Worm (Caenorhabditis elegans) whole organism, L3 larva: ENCODE results near the gene C06G3.3.

Source experiments
- ZK546.5 ChIP-seq: sonication (generic microtip); optimal IDR thresholded peaks from 2 replicates; lab custom pipeline; 2017; ENCODE audit warnings: missing biosample characterization, missing genetic modification characterization
- ama-1 ChIP-seq: fragments of 150-350 bp; optimal IDR thresholded peaks from 2 replicates; lab custom pipeline; 2018
- ceh-82 ChIP-seq: fragments of 150-350 bp; optimal IDR thresholded peaks from 2 replicates; lab custom pipeline; 2014; ENCODE audit warnings: missing biosample characterization, missing genetic modification characterization
- daf-12 ChIP-seq: fragments of 150-350 bp; optimal IDR thresholded peaks from 2 replicates; lab custom pipeline; 2014; ENCODE audit warnings: missing biosample characterization, missing genetic modification reagents, missing genetic modification characterization
- egl-5 ChIP-seq: fragments of 150-350 bp; optimal IDR thresholded peaks from 2 replicates; lab custom pipeline; 2017; ENCODE audit warnings: missing biosample characterization, missing genetic modification reagents, missing genetic modification characterization, inconsistent platforms
- elt-2 ChIP-seq: sonication (generic microtip); optimal IDR thresholded peaks from 2 replicates; lab custom pipeline; 2016; ENCODE audit warnings: missing genetic modification reagents, mild to moderate bottlenecking, missing genetic modification characterization, missing compliant biosample characterization
- elt-3 ChIP-seq, 3 experiments: fragments of 150-350 bp in 1 of 3; sonication (generic microtip) in 2 of 3; optimal IDR thresholded peaks; 2 replicates in 2 of 3; 4 replicates in 1 of 3; lab custom pipeline; 2014 to 2017; ENCODE audit warnings: missing biosample characterization in 3 of 3, missing genetic modification characterization in 3 of 3
- eor-1 ChIP-seq, 2 experiments: fragments of 150-350 bp; optimal IDR thresholded peaks; 2 replicates each; lab custom pipeline; 2014 to 2018; ENCODE audit warnings: missing biosample characterization in 2 of 2, missing genetic modification characterization in 2 of 2
- fkh-10 ChIP-seq: sonication (generic microtip); optimal IDR thresholded peaks from 2 replicates; lab custom pipeline; 2017; ENCODE audit warnings: missing biosample characterization, missing genetic modification reagents, missing genetic modification characterization
- fkh-2 ChIP-seq: fragments of 150-350 bp; optimal IDR thresholded peaks from 2 replicates; lab custom pipeline; 2014; ENCODE audit warnings: missing biosample characterization, missing genetic modification reagents, missing genetic modification characterization
- hmg-11 ChIP-seq: sonication (generic microtip); optimal IDR thresholded peaks from 2 replicates; lab custom pipeline; 2016; ENCODE audit warnings: missing genetic modification characterization, missing compliant biosample characterization
- jun-1 ChIP-seq: fragments of 150-350 bp; optimal IDR thresholded peaks from 2 replicates; lab custom pipeline; 2014; ENCODE audit warnings: missing biosample characterization, missing genetic modification reagents, missing genetic modification characterization
- lin-15B ChIP-seq: fragments of 150-350 bp; optimal IDR thresholded peaks from 2 replicates; lab custom pipeline; 2014; ENCODE audit warnings: missing biosample characterization, missing genetic modification characterization
- lin-39 ChIP-seq: fragments of 150-350 bp; optimal IDR thresholded peaks from 2 replicates; lab custom pipeline; 2018; ENCODE audit warnings: missing biosample characterization, missing genetic modification reagents, missing genetic modification characterization
- lsy-12 ChIP-seq: sonication (generic microtip); optimal IDR thresholded peaks from 2 replicates; lab custom pipeline; 2016; ENCODE audit warnings: mild to moderate bottlenecking, missing genetic modification characterization, missing compliant biosample characterization
- mml-1 ChIP-seq: fragments of 150-350 bp; sonication (generic microtip); optimal IDR thresholded peaks from 3 replicates; lab custom pipeline; 2014; ENCODE audit warnings: missing biosample characterization, missing genetic modification characterization
- nfya-1 ChIP-seq: sonication (generic microtip); optimal IDR thresholded peaks from 2 replicates; lab custom pipeline; 2017; ENCODE audit warnings: missing genetic modification characterization, mild to moderate bottlenecking, missing compliant biosample characterization, antibody characterized with exemption, moderate library complexity; ENCODE audit not compliant: insufficient read depth
- nhr-11 ChIP-seq: fragments of 150-350 bp; optimal IDR thresholded peaks from 2 replicates; lab custom pipeline; 2014; ENCODE audit warnings: missing biosample characterization, missing genetic modification characterization
- nhr-23 ChIP-seq: fragments of 150-350 bp; optimal IDR thresholded peaks from 2 replicates; lab custom pipeline; 2014; ENCODE audit warnings: missing biosample characterization, missing genetic modification reagents, missing genetic modification characterization
- nhr-237 ChIP-seq: fragments of 150-350 bp; optimal IDR thresholded peaks from 2 replicates; lab custom pipeline; 2014; ENCODE audit warnings: missing biosample characterization, missing genetic modification characterization
- nhr-25 ChIP-seq: sonication (generic microtip); optimal IDR thresholded peaks from 2 replicates; lab custom pipeline; 2017; ENCODE audit warnings: missing biosample characterization, missing genetic modification characterization
- nhr-28 ChIP-seq: fragments of 150-350 bp; optimal IDR thresholded peaks from 2 replicates; lab custom pipeline; 2014; ENCODE audit warnings: missing biosample characterization, missing genetic modification characterization
- nhr-43 ChIP-seq: sonication (generic microtip); optimal IDR thresholded peaks from 2 replicates; lab custom pipeline; 2016; ENCODE audit warnings: mild to moderate bottlenecking, missing genetic modification characterization, missing compliant biosample characterization; ENCODE audit not compliant: poor library complexity, severe bottlenecking
- nhr-77 ChIP-seq: fragments of 150-350 bp; optimal IDR thresholded peaks from 2 replicates; lab custom pipeline; 2014; ENCODE audit warnings: missing biosample characterization, missing genetic modification characterization
- pha-4 ChIP-seq: fragments of 150-350 bp; optimal IDR thresholded peaks from 2 replicates; lab custom pipeline; 2014; ENCODE audit warnings: missing biosample characterization, missing genetic modification reagents, missing genetic modification characterization
- pqm-1 ChIP-seq: fragments of 150-350 bp; optimal IDR thresholded peaks from 2 replicates; lab custom pipeline; 2017; ENCODE audit warnings: missing biosample characterization, missing genetic modification characterization, inconsistent platforms
- sea-2 ChIP-seq: fragments of 150-350 bp; sonication (generic microtip); optimal IDR thresholded peaks from 4 replicates; lab custom pipeline; 2014; ENCODE audit warnings: missing biosample characterization, missing genetic modification reagents, missing genetic modification characterization
- skn-1 ChIP-seq: fragments of 150-350 bp; optimal IDR thresholded peaks from 2 replicates; lab custom pipeline; 2014; ENCODE audit warnings: missing biosample characterization, missing genetic modification characterization
- unc-39 ChIP-seq: sonication (generic microtip); optimal IDR thresholded peaks from 4 replicates; lab custom pipeline; 2017; ENCODE audit warnings: missing biosample characterization, missing genetic modification characterization
- unc-62 ChIP-seq: fragments of 150-350 bp; sonication (generic microtip); optimal IDR thresholded peaks from 4 replicates; lab custom pipeline; 2014; ENCODE audit warnings: missing biosample characterization, missing genetic modification reagents, missing genetic modification characterization

C06G3.3 gene

DNA sequence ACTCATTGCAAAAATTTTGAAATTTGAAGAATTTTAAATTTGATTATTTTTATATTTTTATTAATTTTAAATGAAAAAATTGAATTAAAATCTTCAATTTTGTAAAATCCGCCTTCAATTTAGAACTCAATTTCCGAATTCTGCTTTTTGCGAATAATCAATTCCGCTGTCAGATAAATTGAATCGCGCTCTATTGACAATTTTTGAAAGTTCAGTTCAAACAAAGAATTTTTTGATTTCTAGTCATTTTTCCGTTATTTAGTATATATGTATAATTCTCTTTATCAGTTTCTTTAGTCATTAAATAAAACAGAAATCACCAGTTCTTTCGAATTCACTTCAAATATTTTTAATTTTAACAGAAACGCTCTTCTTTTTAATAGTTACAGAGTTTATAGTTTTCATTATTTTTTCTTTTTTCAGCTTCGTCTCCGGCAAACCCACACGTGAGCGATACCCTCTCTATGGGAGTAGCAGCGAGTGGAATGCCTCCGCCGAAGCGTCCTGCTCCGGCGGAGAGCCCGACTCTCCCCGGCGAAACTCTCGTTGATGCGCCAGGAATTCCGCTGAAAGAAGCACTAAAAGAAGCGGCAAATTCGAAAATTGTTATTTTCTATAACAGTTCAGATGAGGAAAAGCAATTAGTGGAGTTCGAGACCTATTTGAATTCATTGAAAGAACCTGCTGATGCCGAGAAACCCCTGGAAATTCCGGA is 23.0 kb upstream of the C06G3.3 start:
- peak; percentile 50 for TF ChIP-seq pha-4
- TF ChIP-seq lin-15B (tag; lab: Kevin White, UChicago), result peak; percentile 24
- no peak for TF ChIP-seq daf-12 (tag; lab: Kevin White, UChicago)
- peak; percentile 18 for TF ChIP-seq elt-2 (tag; lab: Kevin White, UChicago)
- TF ChIP-seq jun-1 (tag; lab: Kevin White, UChicago), result no peak
- peak; percentile 18 for TF ChIP-seq nfya-1
- TF ChIP-seq, all 47 proteins: peak for 4

DNA sequence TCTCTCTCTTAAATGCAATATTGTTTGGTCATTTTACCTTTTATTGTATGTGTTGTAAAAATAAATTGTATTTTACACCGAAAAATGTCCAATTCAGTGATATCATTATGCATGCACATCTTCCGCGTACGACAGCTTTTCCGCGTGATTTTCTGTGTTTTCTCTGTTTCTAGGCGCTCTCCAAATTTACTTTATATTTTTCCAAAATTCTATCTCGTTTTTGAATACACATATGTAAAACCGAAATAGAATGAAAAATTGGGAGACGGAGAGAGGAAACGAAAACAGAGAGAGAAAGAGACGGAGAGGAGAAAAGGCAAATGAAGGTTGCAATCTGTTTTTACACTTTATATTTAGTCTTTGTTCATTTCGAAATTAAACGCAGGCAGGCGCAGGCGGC is 19.4 kb upstream of the C06G3.3 start:
- TF ChIP-seq ZK546.5 (tag; lab: Kevin White, UChicago) (no peak), hmg-11 (peak; percentile 21), lin-15B (tag; lab: Kevin White, UChicago) (peak; percentile 9), fkh-10 (GFP tag; lab: Kevin White, UChicago) (no peak), nhr-237 (tag; lab: Kevin White, UChicago) (no peak), nfya-1 (peak; percentile 57), nhr-43 (tag; lab: Kevin White, UChicago) (peak; percentile 5), elt-2 (tag; lab: Kevin White, UChicago) (peak; percentile 47), pha-4 (peak; percentile 75), pqm-1 (tag; lab: Kevin White, UChicago) (peak; percentile 68), egl-5 (tag; lab: Kevin White, UChicago) (peak; percentile 62), nhr-23 (tag; lab: Kevin White, UChicago) (peak; percentile 42), nhr-25 (tag; lab: Kevin White, UChicago) (peak; percentile 53)

DNA sequence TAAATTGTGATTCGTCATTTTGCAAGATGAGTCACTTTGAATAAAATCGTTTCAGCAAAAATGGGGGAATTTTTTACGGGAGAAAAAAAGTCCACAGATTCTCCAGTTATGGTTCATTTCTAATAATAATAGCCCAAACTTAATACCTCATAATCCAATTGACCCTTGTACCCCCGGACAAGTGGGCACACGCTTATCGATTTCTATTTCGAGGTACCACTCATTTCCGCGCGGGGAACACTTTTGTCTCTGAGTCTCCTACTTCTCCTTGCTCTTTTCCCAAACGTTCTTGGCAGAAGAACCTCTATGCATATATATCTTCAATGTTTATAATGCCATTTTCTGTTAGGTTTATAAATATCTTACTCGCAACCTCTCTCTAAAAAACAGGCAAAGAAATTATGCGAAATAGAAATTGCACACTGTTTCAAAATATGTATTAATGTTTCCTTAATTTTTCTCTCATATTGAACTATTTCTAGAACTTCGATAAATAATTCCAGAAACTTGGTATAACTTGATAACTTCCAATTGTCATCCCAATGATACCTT is 18.7 kb upstream of the C06G3.3 start, which contains the start of gene gldi-4:
Gene gldi-4 (plus strand): TSS at position 502 of the 552 bp plus-strand sequence.
- TF ChIP-seq skn-1 (tag; lab: Kevin White, UChicago) (no peak), fkh-2 (tag; lab: Kevin White, UChicago) (no peak), lin-39 (tag; lab: Kevin White, UChicago) (no peak), elt-2 (tag; lab: Kevin White, UChicago) (no peak), nfya-1 (no peak), sea-2 (GFP tag; lab: Kevin White, UChicago) (no peak), unc-62 (GFP tag; lab: Kevin White, UChicago) (no peak), eor-1 (tag; optimal IDR thresholded peaks at IDR 0.05; lab: Kevin White, UChicago) (no peak), unc-39 (tag; lab: Kevin White, UChicago) (no peak), nhr-28 (tag; lab: Kevin White, UChicago) (no peak), mml-1 (tag; lab: Kevin White, UChicago) (no peak), ZK546.5 (tag; lab: Kevin White, UChicago) (no peak), egl-5 (tag; lab: Kevin White, UChicago) (no peak), nhr-43 (tag; lab: Kevin White, UChicago) (no peak), pqm-1 (tag; lab: Kevin White, UChicago) (no peak), ama-1 (lab: Kevin White, UChicago) (no peak), elt-3 (tag; optimal IDR thresholded peaks at IDR 0.05; lab: Kevin White, UChicago) (no peak), ceh-82 (tag; lab: Kevin White, UChicago) (no peak), lsy-12 (tag; lab: Kevin White, UChicago) (no peak)

DNA sequence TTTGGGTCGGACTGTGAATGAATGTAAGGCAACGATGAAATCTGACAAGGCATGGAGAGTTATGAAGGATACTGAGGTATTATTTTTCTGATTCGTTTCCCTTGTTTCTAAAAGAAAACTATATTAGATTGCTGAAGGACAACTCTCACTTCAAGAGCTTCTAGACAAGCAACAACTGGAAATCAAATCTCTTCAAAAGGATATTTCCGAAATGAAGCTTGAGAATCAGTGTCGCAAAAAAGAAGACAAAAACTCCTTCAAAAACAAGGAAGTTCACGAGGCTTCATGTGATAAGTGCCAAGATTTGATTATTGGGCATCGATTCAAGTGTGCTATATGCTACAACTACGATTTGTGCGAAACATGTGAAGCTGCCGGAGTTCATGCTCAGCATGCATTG is 17.3 kb upstream of the C06G3.3 start:
- TF ChIP-seq nhr-77 (tag; lab: Kevin White, UChicago) (no peak), jun-1 (tag; lab: Kevin White, UChicago) (no peak), lin-15B (tag; lab: Kevin White, UChicago) (no peak), fkh-10 (GFP tag; lab: Kevin White, UChicago) (peak; percentile 52)

DNA sequence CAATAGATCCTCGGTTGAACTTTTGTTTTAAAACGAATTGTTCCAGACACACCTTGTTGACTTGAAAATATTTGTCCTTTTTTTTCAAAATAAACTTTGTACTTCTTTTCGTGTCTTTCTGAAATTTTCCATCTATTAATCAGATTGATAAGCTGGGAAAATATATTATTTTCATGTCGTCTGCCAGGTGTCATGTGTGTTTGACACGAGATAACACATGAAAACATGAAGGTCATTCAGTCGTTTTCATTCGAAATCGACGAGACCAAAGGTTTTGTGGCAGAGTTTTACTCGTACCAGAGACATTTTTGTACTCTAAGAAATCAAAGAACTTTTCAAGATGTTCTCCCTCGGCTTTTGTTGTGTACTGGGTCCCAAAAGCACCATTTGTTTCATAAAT is 15.3 kb upstream of the C06G3.3 start:
- TF ChIP-seq pha-4 (peak; percentile 63), nhr-11 (tag; lab: Kevin White, UChicago) (no peak), elt-2 (tag; lab: Kevin White, UChicago) (peak; percentile 80), pqm-1 (tag; lab: Kevin White, UChicago) (peak; percentile 48), nhr-25 (tag; lab: Kevin White, UChicago) (peak; percentile 23)
